Fruit fly (Drosophila melanogaster): ENCODE results near the gene CG14424.

CG14424 gene

DNA sequence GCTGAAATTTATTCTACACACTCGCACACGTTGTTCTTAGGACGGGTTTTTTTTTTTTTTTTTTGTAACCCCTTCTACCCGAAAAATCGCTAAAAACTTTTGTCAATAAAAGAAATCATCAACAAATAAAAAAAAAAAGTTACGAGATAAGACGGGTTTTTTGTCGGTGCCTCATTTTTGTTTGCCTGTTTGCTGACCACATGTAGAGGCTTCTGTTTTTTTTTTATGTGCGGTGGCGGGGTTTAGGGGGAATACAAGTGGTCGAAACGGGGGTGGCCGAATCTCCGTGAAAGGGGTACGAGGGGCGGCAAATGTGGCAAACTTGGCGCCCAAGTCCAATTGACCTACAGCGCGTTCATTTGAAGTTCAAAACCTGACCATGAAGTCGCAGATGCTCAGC lies 8.5 kb downstream of the CG14424 start:
- TF ChIP-seq Ets21C (GFP tag; optimal IDR thresholded peaks at IDR 0.05) (no peak), CG9139 (GFP tag; optimal IDR thresholded peaks at IDR 0.05) (no peak), CG6276 (GFP tag; optimal IDR thresholded peaks at IDR 0.05) (no peak), fkh (GFP tag; optimal IDR thresholded peaks at IDR 0.05) (peak; percentile 64), vri (GFP tag; optimal IDR thresholded peaks at IDR 0.05) (peak; percentile 6), CG11294 (GFP tag; IDR thresholded peaks at IDR 0.05) (no peak)

- no peak for TF ChIP-seq CG6276 (GFP tag; optimal IDR thresholded peaks at IDR 0.05)
- TF ChIP-seq ss (GFP tag; optimal IDR thresholded peaks at IDR 0.05): no peak
- no peak for TF ChIP-seq CG3919 (GFP tag; optimal IDR thresholded peaks at IDR 0.05)
- no peak for TF ChIP-seq CG32006 (GFP tag; optimal IDR thresholded peaks at IDR 0.05)
- TF ChIP-seq esn (GFP tag; optimal IDR thresholded peaks at IDR 0.05): no peak
- no peak for TF ChIP-seq Sox15 (GFP tag; optimal IDR thresholded peaks at IDR 0.05)
- no peak for TF ChIP-seq dsx (GFP tag; optimal IDR thresholded peaks at IDR 0.05; ENCODE audit: poor library complexity, severe bottlenecking)
- no peak for TF ChIP-seq OdsH (GFP tag; optimal IDR thresholded peaks at IDR 0.05)
- TF ChIP-seq acj6 (GFP tag; optimal IDR thresholded peaks at IDR 0.05): no peak
- no peak for TF ChIP-seq CG6808 (GFP tag; optimal IDR thresholded peaks at IDR 0.05)
Measured at dm6 chrX:2915108-2915507, 11.9 kb downstream of the CG14424 start.

dm6 chrX:2914091-2914490 lies 13.0 kb downstream of the CG14424 start:
- TF ChIP-seq CG3032 (tag; optimal IDR thresholded peaks at IDR 0.05) (peak; percentile 1), Eip78C (GFP tag) (peak; percentile 19), eg (GFP tag; IDR thresholded peaks at IDR 0.05) (no peak), salr (GFP tag; optimal IDR thresholded peaks at IDR 0.05) (no peak), CG32006 (GFP tag; optimal IDR thresholded peaks at IDR 0.05) (no peak), CG6808 (GFP tag; optimal IDR thresholded peaks at IDR 0.05) (no peak), CG16779 (tag; optimal IDR thresholded peaks at IDR 0.05) (no peak), Ets96B (tag; optimal IDR thresholded peaks at IDR 0.05) (peak; percentile 17), CG15336 (GFP tag; IDR thresholded peaks at IDR 0.05) (no peak), CG8319 (GFP tag; optimal IDR thresholded peaks at IDR 0.05) (no peak), CG11902 (GFP tag; optimal IDR thresholded peaks at IDR 0.05) (no peak), CG10669 (GFP tag; optimal IDR thresholded peaks at IDR 0.05) (no peak), Sox14 (GFP tag; optimal IDR thresholded peaks at IDR 0.05) (no peak)

dm6 chrX:2912581-2912980 lies 14.5 kb downstream of the CG14424 start:
- TF ChIP-seq net (GFP tag; optimal IDR thresholded peaks at IDR 0.05) (no peak), salr (GFP tag; optimal IDR thresholded peaks at IDR 0.05) (no peak), CG10669 (GFP tag; optimal IDR thresholded peaks at IDR 0.05) (no peak), Eip78C (GFP tag) (peak; percentile 36), svp (GFP tag) (peak; percentile 42), Met (GFP tag; optimal IDR thresholded peaks at IDR 0.05) (no peak), fd59A (GFP tag; optimal IDR thresholded peaks at IDR 0.05) (no peak), CG11294 (GFP tag; IDR thresholded peaks at IDR 0.05) (no peak), CG7368 (GFP tag; optimal IDR thresholded peaks at IDR 0.05) (no peak), fd85E (GFP tag; optimal IDR thresholded peaks at IDR 0.05) (no peak), CG10631 (GFP tag; optimal IDR thresholded peaks at IDR 0.05) (no peak), CG34406 (GFP tag; optimal IDR thresholded peaks at IDR 0.05) (no peak)

dm6 chrX:2907105-2907694 lies 19.9 kb downstream of the CG14424 start:
- TF ChIP-seq Met (GFP tag; optimal IDR thresholded peaks at IDR 0.05): peak; percentile 43
- peak; percentile 74 for TF ChIP-seq svp (GFP tag)
- TF ChIP-seq CG9139 (GFP tag; optimal IDR thresholded peaks at IDR 0.05): no peak
- TF ChIP-seq Ets21C (GFP tag; optimal IDR thresholded peaks at IDR 0.05): peak; percentile 20
- TF ChIP-seq Gug (GFP tag; IDR thresholded peaks at IDR 0.05): no peak; the same call in 1 of the 2 replicates
- TF ChIP-seq topi (GFP tag; optimal IDR thresholded peaks at IDR 0.05): peak; percentile 49
- TF ChIP-seq CG31627 (GFP tag; optimal IDR thresholded peaks at IDR 0.05): peak; percentile 49
- peak; percentile 36 for TF ChIP-seq esn (GFP tag; optimal IDR thresholded peaks at IDR 0.05)
- TF ChIP-seq pdm3 (GFP tag; optimal IDR thresholded peaks at IDR 0.05): peak; percentile 36
- peak; percentile 55 for TF ChIP-seq Hr39 (GFP tag; optimal IDR thresholded peaks at IDR 0.05)
- TF ChIP-seq CG8632 (GFP tag; optimal IDR thresholded peaks at IDR 0.05): no peak
- TF ChIP-seq CG6808 (GFP tag; optimal IDR thresholded peaks at IDR 0.05): no peak
- TF ChIP-seq Sox14 (GFP tag; optimal IDR thresholded peaks at IDR 0.05): peak; percentile 9
- TF ChIP-seq ss (GFP tag; optimal IDR thresholded peaks at IDR 0.05): no peak
- no peak for TF ChIP-seq dac (GFP tag; optimal IDR thresholded peaks at IDR 0.05)
- TF ChIP-seq CG3919 (GFP tag; optimal IDR thresholded peaks at IDR 0.05): peak; percentile 31
- peak; percentile 75 for TF ChIP-seq Eip78C (GFP tag)
- peak; percentile 24; the same call in 1 of the 3 replicates for TF ChIP-seq eg (GFP tag; IDR thresholded peaks at IDR 0.05)
- peak; percentile 15 for TF ChIP-seq CG10631 (GFP tag; optimal IDR thresholded peaks at IDR 0.05)
- TF ChIP-seq Lpt (GFP tag; optimal IDR thresholded peaks at IDR 0.05): no peak
- no peak for TF ChIP-seq CG6854 (GFP tag; optimal IDR thresholded peaks at IDR 0.05)
- no peak for TF ChIP-seq CG3032 (tag; optimal IDR thresholded peaks at IDR 0.05)

All from whole organism, prepupa.